Worm (Caenorhabditis elegans) whole organism, L4 larva: ENCODE measurements around the gene srw-71.

Experiments
- F10B5.3 ChIP-seq: sonication (generic microtip); optimal IDR thresholded peaks from 2 replicates; lab custom pipeline; 2016; ENCODE audit warnings: mild to moderate bottlenecking, missing genetic modification characterization, missing compliant biosample characterization
- R02D3.7 ChIP-seq: fragments of 150-350 bp; sonication (generic microtip); optimal IDR thresholded peaks from 3 replicates; lab custom pipeline; 2014; ENCODE audit warnings: missing biosample characterization, missing genetic modification characterization
- T20F7.1 ChIP-seq: fragments of 200-800 bp; sonication (Bioruptor generic); optimal IDR thresholded peaks from 2 replicates; lab custom pipeline; 2018; ENCODE audit warnings: mild to moderate bottlenecking, missing genetic modification characterization, missing compliant biosample characterization
- T26A8.4 ChIP-seq: fragments of 200-800 bp; sonication (Bioruptor generic); IDR thresholded peaks from 2 replicates; pipeline ENCODE4 v1.3.6; 2022; ENCODE audit warnings: missing genetic modification characterization, missing compliant biosample characterization
- Y105C5A.15 ChIP-seq: fragments of 200-800 bp; sonication (Bioruptor generic); IDR thresholded peaks from 2 replicates; pipeline ENCODE4 v1.3.6; 2022; ENCODE audit warnings: missing genetic modification characterization, missing compliant biosample characterization
- ZK546.5 ChIP-seq, 2 experiments: sonication (generic microtip); optimal IDR thresholded peaks; 2 replicates each; lab custom pipeline; 2017; ENCODE audit warnings: missing biosample characterization in 2 of 2, missing genetic modification characterization in 2 of 2
- aha-1 ChIP-seq: fragments of 150-350 bp; peaks from one replicate; lab custom pipeline; 2014; ENCODE audit warnings: missing biosample characterization, missing genetic modification characterization
- arid-1 ChIP-seq: fragments of 200-800 bp; sonication (Bioruptor generic); conservative IDR thresholded peaks from 2 replicates; pipeline ENCODE4 v1.3.6; 2022; ENCODE audit warnings: missing genetic modification reagents, missing genetic modification characterization, missing compliant biosample characterization
- attf-4 ChIP-seq: sonication (generic microtip); optimal IDR thresholded peaks from 3 replicates; lab custom pipeline; 2017; ENCODE audit warnings: missing biosample characterization, missing genetic modification characterization
- ceh-32 ChIP-seq: sonication (generic microtip); optimal IDR thresholded peaks from 2 replicates; lab custom pipeline; 2016; ENCODE audit warnings: mild to moderate bottlenecking, missing genetic modification characterization, missing compliant biosample characterization; ENCODE audit not compliant: poor library complexity
- ceh-44 ChIP-seq: fragments of 200-800 bp; sonication (Bioruptor generic); IDR thresholded peaks from 2 replicates; pipeline ENCODE4 v1.3.6; 2022; ENCODE audit warnings: missing genetic modification reagents, missing genetic modification characterization, missing compliant biosample characterization
- ceh-82 ChIP-seq: sonication (generic microtip); optimal IDR thresholded peaks from 2 replicates; lab custom pipeline; 2017; ENCODE audit warnings: missing biosample characterization, missing genetic modification characterization
- daf-16 ChIP-seq, 3 experiments: sonication (generic microtip); optimal IDR thresholded peaks; 2 replicates each; lab custom pipeline; 2016 to 2017; ENCODE audit warnings: missing genetic modification characterization in 3 of 3, missing genetic modification reagents in 3 of 3, mild to moderate bottlenecking in 2 of 3, missing compliant biosample characterization in 2 of 3, missing biosample characterization in 1 of 3, moderate library complexity in 1 of 3
- dmd-6 ChIP-seq: fragments of 200-800 bp; sonication (Bioruptor generic); IDR thresholded peaks from 2 replicates; pipeline ENCODE4 v1.3.6; 2022; ENCODE audit warnings: missing genetic modification reagents, missing genetic modification characterization, missing compliant biosample characterization
- dmd-8 ChIP-seq: fragments of 200-800 bp; sonication (Bioruptor generic); IDR thresholded peaks from 2 replicates; pipeline ENCODE4 v1.3.6; 2022; ENCODE audit warnings: missing genetic modification characterization, missing compliant biosample characterization
- dpl-1 ChIP-seq: fragments of 150-350 bp; optimal IDR thresholded peaks from 2 replicates; lab custom pipeline; 2014; ENCODE audit warnings: missing biosample characterization, missing genetic modification reagents, missing genetic modification characterization
- egl-43 ChIP-seq: fragments of 200-800 bp; sonication (Bioruptor generic); IDR thresholded peaks from 2 replicates; pipeline ENCODE4 v1.3.6; 2022; ENCODE audit warnings: missing genetic modification reagents, missing genetic modification characterization, missing compliant biosample characterization
- fkh-10 ChIP-seq: fragments of 150-350 bp; optimal IDR thresholded peaks from 2 replicates; lab custom pipeline; 2014; ENCODE audit warnings: missing biosample characterization, missing genetic modification reagents, missing genetic modification characterization
- fos-1 ChIP-seq: fragments of 150-350 bp; optimal IDR thresholded peaks from 2 replicates; lab custom pipeline; 2014; ENCODE audit warnings: missing biosample characterization, missing genetic modification characterization
- gei-8 ChIP-seq: fragments of 200-800 bp; sonication (Bioruptor generic); optimal IDR thresholded peaks from 2 replicates; lab custom pipeline; 2018; ENCODE audit warnings: mild to moderate bottlenecking, missing genetic modification characterization, missing compliant biosample characterization
- lim-7 ChIP-seq: fragments of 200-800 bp; sonication (Bioruptor generic); IDR thresholded peaks from 2 replicates; pipeline ENCODE4 v1.3.6; 2022; ENCODE audit warnings: missing genetic modification characterization, missing compliant biosample characterization
- lin-1 ChIP-seq: fragments of 200-800 bp; sonication (Bioruptor generic); IDR thresholded peaks from 2 replicates; pipeline ENCODE4 v1.3.6; 2022; ENCODE audit warnings: missing genetic modification reagents, missing genetic modification characterization, missing compliant biosample characterization
- lin-13 ChIP-seq: fragments of 150-350 bp; optimal IDR thresholded peaks from 2 replicates; lab custom pipeline; 2014; ENCODE audit warnings: missing biosample characterization, missing genetic modification reagents, missing genetic modification characterization
- mdl-1 ChIP-seq, 2 experiments: fragments of 150-350 bp in 1 of 2; sonication (generic microtip) in 1 of 2; optimal IDR thresholded peaks; 2 replicates each; lab custom pipeline; 2014 to 2017; ENCODE audit warnings: missing biosample characterization in 2 of 2, missing genetic modification characterization in 2 of 2
- mdt-29 ChIP-seq: fragments of 200-800 bp; sonication (Bioruptor generic); IDR thresholded peaks from 2 replicates; pipeline ENCODE4 v1.3.6; 2022; ENCODE audit warnings: missing genetic modification reagents, missing genetic modification characterization, missing compliant biosample characterization
- mxl-2 ChIP-seq: fragments of 200-800 bp; sonication (Bioruptor generic); conservative IDR thresholded peaks from 2 replicates; pipeline ENCODE4 v1.3.6; 2022; ENCODE audit warnings: missing genetic modification reagents, missing genetic modification characterization, missing compliant biosample characterization
- nhr-10 ChIP-seq: fragments of 150-350 bp; optimal IDR thresholded peaks from 2 replicates; lab custom pipeline; 2014; ENCODE audit warnings: missing biosample characterization, missing genetic modification characterization
- nhr-102 ChIP-seq: sonication (generic microtip); optimal IDR thresholded peaks from 2 replicates; lab custom pipeline; 2016; ENCODE audit warnings: mild to moderate bottlenecking, missing genetic modification characterization, moderate library complexity, missing compliant biosample characterization
- nhr-11 ChIP-seq: fragments of 150-350 bp; optimal IDR thresholded peaks from 2 replicates; lab custom pipeline; 2014; ENCODE audit warnings: missing biosample characterization, missing genetic modification characterization
- nhr-111 ChIP-seq: fragments of 200-800 bp; sonication (Bioruptor generic); optimal IDR thresholded peaks from 2 replicates; lab custom pipeline; 2018; ENCODE audit warnings: mild to moderate bottlenecking, missing genetic modification characterization, missing compliant biosample characterization
- nhr-237 ChIP-seq: sonication (generic microtip); optimal IDR thresholded peaks from 2 replicates; lab custom pipeline; 2017; ENCODE audit warnings: missing biosample characterization, missing genetic modification characterization
- nhr-25 ChIP-seq: sonication (generic microtip); optimal IDR thresholded peaks from 2 replicates; lab custom pipeline; 2017; ENCODE audit warnings: missing genetic modification characterization, mild to moderate bottlenecking, missing compliant biosample characterization, antibody characterized with exemption, moderate library complexity, borderline replicate concordance; ENCODE audit not compliant: insufficient read depth
- nhr-76 ChIP-seq: fragments of 150-350 bp; optimal IDR thresholded peaks from 2 replicates; lab custom pipeline; 2014; ENCODE audit warnings: missing biosample characterization, missing genetic modification characterization
- pha-4 ChIP-seq, 2 experiments: fragments of 150-350 bp in 1 of 2; fragments of 200-800 bp in 1 of 2; sonication (Bioruptor generic) in 1 of 2; IDR thresholded peaks in 1 of 2; optimal IDR thresholded peaks in 1 of 2; 2 replicates each; pipeline versions ENCODE4 v1.3.6 to Lab custom; 2014 to 2022; ENCODE audit warnings: missing genetic modification characterization in 2 of 2, missing genetic modification reagents in 2 of 2, missing biosample characterization in 1 of 2, missing compliant biosample characterization in 1 of 2
- php-3 ChIP-seq: fragments of 200-800 bp; sonication (Bioruptor generic); IDR thresholded peaks from 2 replicates; pipeline ENCODE4 v1.3.6; 2022; ENCODE audit warnings: missing genetic modification reagents, missing genetic modification characterization, missing compliant biosample characterization
- pqm-1 ChIP-seq: sonication (generic microtip); optimal IDR thresholded peaks from 2 replicates; lab custom pipeline; 2017; ENCODE audit warnings: missing biosample characterization, missing genetic modification characterization
- saeg-2 ChIP-seq: fragments of 200-800 bp; sonication (Bioruptor generic); IDR thresholded peaks from 2 replicates; pipeline ENCODE4 v1.3.6; 2022; ENCODE audit warnings: missing genetic modification reagents, missing genetic modification characterization, missing compliant biosample characterization
- set-16 ChIP-seq: fragments of 200-800 bp; sonication (Bioruptor generic); IDR thresholded peaks from 2 replicates; pipeline ENCODE4 v1.3.6; 2022; ENCODE audit warnings: missing genetic modification reagents, missing genetic modification characterization, missing compliant biosample characterization
- skn-1 ChIP-seq: fragments of 150-350 bp; optimal IDR thresholded peaks from 2 replicates; lab custom pipeline; 2014; ENCODE audit warnings: missing biosample characterization, missing genetic modification characterization
- snpc-1.2 ChIP-seq: fragments of 200-800 bp; sonication (Bioruptor generic); IDR thresholded peaks from 2 replicates; pipeline ENCODE4 v1.3.6; 2022; ENCODE audit warnings: missing genetic modification reagents, missing genetic modification characterization, missing compliant biosample characterization
- tag-97 ChIP-seq: fragments of 200-800 bp; sonication (Bioruptor generic); IDR thresholded peaks from 2 replicates; pipeline ENCODE4 v1.3.6; 2022; ENCODE audit warnings: missing genetic modification characterization, missing compliant biosample characterization
- tra-1 ChIP-seq: fragments of 200-800 bp; sonication (Bioruptor generic); IDR thresholded peaks from 2 replicates; pipeline ENCODE4 v1.3.6; 2022; ENCODE audit warnings: missing genetic modification reagents, missing genetic modification characterization, missing compliant biosample characterization
- unc-130 ChIP-seq: sonication (generic microtip); optimal IDR thresholded peaks from 2 replicates; lab custom pipeline; 2016; ENCODE audit warnings: missing genetic modification reagents, missing genetic modification characterization, missing compliant biosample characterization
- unc-39 ChIP-seq: sonication (generic microtip); optimal IDR thresholded peaks from 2 replicates; lab custom pipeline; 2017; ENCODE audit warnings: missing biosample characterization, missing genetic modification characterization
- unc-62 ChIP-seq, 3 experiments: fragments of 150-350 bp in 1 of 3; sonication (generic microtip); optimal IDR thresholded peaks in 2 of 3; peaks in 1 of 3; 1 replicate in 1 of 3; 2 replicates in 2 of 3; lab custom pipeline; 2014 to 2017; ENCODE audit warnings: missing biosample characterization in 3 of 3, missing genetic modification characterization in 3 of 3, missing genetic modification reagents in 3 of 3, missing genotype in 1 of 3
- zfp-3 ChIP-seq: fragments of 200-800 bp; sonication (Bioruptor generic); conservative IDR thresholded peaks from 2 replicates; pipeline ENCODE4 v1.3.6; 2022; ENCODE audit warnings: missing genetic modification reagents, missing genetic modification characterization, missing compliant biosample characterization
- ztf-7 ChIP-seq: fragments of 150-350 bp; optimal IDR thresholded peaks from 2 replicates; lab custom pipeline; 2014; ENCODE audit warnings: missing biosample characterization, missing genetic modification characterization

Gene srw-71

DNA sequence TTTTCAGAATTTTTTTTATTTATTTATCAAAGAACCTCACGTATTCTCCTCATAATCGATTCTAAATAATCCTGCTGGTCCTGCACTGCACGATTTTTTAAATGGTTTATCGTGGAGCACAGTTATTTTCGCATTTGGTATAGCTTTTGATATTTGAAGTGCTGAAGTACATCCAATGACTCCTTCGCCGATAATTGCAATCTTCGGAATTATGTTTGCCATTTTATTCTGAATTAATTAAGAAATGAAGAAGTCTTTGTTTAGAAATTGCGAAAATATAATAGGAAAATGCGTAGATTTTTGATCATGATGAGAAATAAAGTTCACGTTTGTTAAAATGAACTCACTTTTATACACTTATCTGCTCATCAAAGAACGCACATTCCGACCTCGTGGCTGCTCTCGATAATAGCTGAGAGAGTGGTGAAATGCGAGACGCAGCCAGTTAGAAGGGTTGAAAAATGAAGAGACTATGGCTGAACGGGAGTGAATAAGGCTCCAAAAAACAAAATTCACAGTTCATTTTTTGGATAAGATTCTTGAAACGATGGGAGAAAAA, 4.0 kb upstream of the srw-71 start (continued):
- TF ChIP-seq unc-39 (no peak), nhr-25 (tag; lab: Kevin White, UChicago) (no peak), nhr-237 (tag; lab: Kevin White, UChicago) (no peak), F10B5.3 (tag; lab: Kevin White, UChicago) (no peak), skn-1 (no peak), arid-1 (GFP tag; lab: Robert Waterston, UW) (no peak), egl-43 (GFP tag; lab: Robert Waterston, UW) (no peak), unc-62 (GFP tag; optimal IDR thresholded peaks at IDR 0.05 in 1 of 2; lab: Kevin White, UChicago) (peak in 1 of 2 experiments; percentile 78), unc-62 (tag; optimal IDR thresholded peaks at IDR 0.05; lab: Kevin White, UChicago) (no peak), snpc-1.2 (no peak), lin-13 (no peak), ztf-7 (tag; lab: Kevin White, UChicago) (no peak), fkh-10 (no peak), nhr-76 (tag; lab: Kevin White, UChicago) (no peak), ceh-32 (no peak), Y105C5A.15 (GFP tag; lab: Robert Waterston, UW) (no peak), set-16 (GFP tag; lab: Robert Waterston, UW) (no peak), gei-8 (GFP tag; lab: Kevin White, UChicago) (no peak), dmd-8 (GFP tag; lab: Robert Waterston, UW) (no peak), mdt-29 (GFP tag; lab: Robert Waterston, UW) (no peak), lin-1 (GFP tag; lab: Robert Waterston, UW) (no peak), unc-130 (GFP tag; lab: Kevin White, UChicago) (no peak), nhr-10 (no peak), nhr-111 (GFP tag; lab: Kevin White, UChicago) (no peak)

DNA sequence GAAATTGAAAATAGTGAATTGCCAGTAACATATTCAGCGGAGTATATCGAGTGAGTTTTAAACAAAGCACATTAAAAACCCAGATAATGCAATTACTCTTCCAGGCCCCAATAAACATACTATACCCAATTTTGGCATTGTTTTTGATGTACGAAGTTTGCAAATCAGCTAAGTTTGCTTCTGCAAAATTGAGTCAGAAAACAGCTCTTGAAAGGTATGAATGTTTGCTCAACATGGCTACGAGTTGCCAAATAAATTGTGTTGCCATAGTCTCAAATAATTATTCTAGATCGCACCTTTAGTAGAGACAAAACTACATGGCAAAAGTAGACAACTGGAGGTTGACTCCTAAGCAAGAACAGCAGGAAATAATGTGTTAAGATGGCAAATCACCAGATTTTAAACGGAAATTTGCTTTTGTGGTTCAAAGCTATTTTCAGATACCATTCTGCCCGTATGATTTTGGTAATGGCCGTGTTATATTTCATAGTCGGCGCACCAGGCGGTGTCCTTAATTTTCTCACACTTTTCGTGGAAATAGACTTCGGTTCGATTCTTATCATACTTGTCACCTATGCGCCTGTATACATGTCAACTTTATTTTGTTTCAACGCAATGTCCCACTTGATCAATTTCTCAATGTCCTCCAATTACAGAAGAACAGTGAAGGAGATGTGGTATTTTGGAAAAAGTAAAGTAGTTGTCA, 1.7 kb upstream of the srw-71 start:
- TF ChIP-seq ztf-7 (tag; lab: Kevin White, UChicago) (no peak), T20F7.1 (GFP tag; lab: Kevin White, UChicago) (peak; percentile 22), fos-1 (tag; lab: Kevin White, UChicago) (no peak), attf-4 (tag; lab: Kevin White, UChicago) (no peak), tra-1 (GFP tag; lab: Robert Waterston, UW) (peak; percentile 62), daf-16 (GFP tag; optimal IDR thresholded peaks at IDR 0.05; lab: Kevin White, UChicago) (peak in 1 of 2 experiments; percentile 27), daf-16 (tag; optimal IDR thresholded peaks at IDR 0.05; lab: Kevin White, UChicago) (peak; percentile 37), lin-13 (no peak), aha-1 (tag; lab: Kevin White, UChicago) (peak; percentile 90), nhr-11 (no peak), ZK546.5 (tag; optimal IDR thresholded peaks at IDR 0.05; lab: Kevin White, UChicago) (no peak), tag-97 (GFP tag; lab: Robert Waterston, UW) (no peak), saeg-2 (GFP tag; lab: Robert Waterston, UW) (no peak), fkh-10 (no peak), mxl-2 (GFP tag; lab: Robert Waterston, UW) (no peak), php-3 (GFP tag; lab: Robert Waterston, UW) (peak; percentile 60), ceh-44 (GFP tag; lab: Robert Waterston, UW) (no peak), T26A8.4 (GFP tag; lab: Robert Waterston, UW) (peak; percentile 61; the same call in 1 of the 2 replicates), mdl-1 (tag; optimal IDR thresholded peaks at IDR 0.05; lab: Kevin White, UChicago) (no peak), R02D3.7 (tag; lab: Kevin White, UChicago) (no peak), Y105C5A.15 (GFP tag; lab: Robert Waterston, UW) (0 out of 2 replicates have a peak, but pooled peaks have one; percentile 2), dmd-6 (peak; percentile 25), arid-1 (GFP tag; lab: Robert Waterston, UW) (peak; percentile 46; the same call in 1 of the 2 replicates), pqm-1 (no peak), nhr-102 (tag; lab: Kevin White, UChicago) (peak; percentile 68), lim-7 (GFP tag; lab: Robert Waterston, UW) (0 out of 2 replicates have a peak, but pooled peaks have one; percentile 42), zfp-3 (GFP tag; lab: Robert Waterston, UW) (peak; percentile 90), pha-4 (GFP tag; IDR thresholded peaks at IDR 0.05; lab: Robert Waterston, UW) (peak; percentile 39; the same call in 1 of the 2 replicates), pha-4 (tag; optimal IDR thresholded peaks at IDR 0.05; lab: Kevin White, UChicago) (no peak), dpl-1 (GFP tag; lab: Kevin White, UChicago) (no peak), egl-43 (GFP tag; lab: Robert Waterston, UW) (peak; percentile 14; the same call in 1 of the 2 replicates), ceh-82 (tag; lab: Kevin White, UChicago) (no peak)
